Worm (Caenorhabditis elegans) whole organism, L3 larva: ENCODE data around the gene acl-4.

Source experiments
- R02D3.7 ChIP-seq: fragments of 150-350 bp; optimal IDR thresholded peaks from 2 replicates; lab custom pipeline; 2014; ENCODE audit warnings: missing biosample characterization, missing genetic modification characterization
- ZK546.5 ChIP-seq: sonication (generic microtip); optimal IDR thresholded peaks from 2 replicates; lab custom pipeline; 2017; ENCODE audit warnings: missing biosample characterization, missing genetic modification characterization
- aly-2 ChIP-seq: fragments of 150-350 bp; optimal IDR thresholded peaks from 2 replicates; lab custom pipeline; 2014; ENCODE audit warnings: missing biosample characterization, missing genetic modification characterization
- ama-1 ChIP-seq: fragments of 150-350 bp; optimal IDR thresholded peaks from 2 replicates; lab custom pipeline; 2018
- ceh-16 ChIP-seq: sonication (generic microtip); optimal IDR thresholded peaks from 2 replicates; lab custom pipeline; 2017; ENCODE audit warnings: missing biosample characterization, missing genetic modification characterization
- ceh-28 ChIP-seq: fragments of 150-350 bp; optimal IDR thresholded peaks from 2 replicates; lab custom pipeline; 2014; ENCODE audit warnings: missing biosample characterization, missing genetic modification reagents, missing genetic modification characterization
- ceh-9 ChIP-seq: sonication (generic microtip); optimal IDR thresholded peaks from 2 replicates; lab custom pipeline; 2018; ENCODE audit warnings: missing biosample characterization, missing genetic modification characterization
- daf-12 ChIP-seq: fragments of 150-350 bp; optimal IDR thresholded peaks from 2 replicates; lab custom pipeline; 2014; ENCODE audit warnings: missing biosample characterization, missing genetic modification reagents, missing genetic modification characterization
- egl-27 ChIP-seq: sonication (generic microtip); optimal IDR thresholded peaks from 4 replicates; lab custom pipeline; 2017; ENCODE audit warnings: missing biosample characterization, missing genetic modification reagents, missing genetic modification characterization
- egl-5 ChIP-seq: fragments of 150-350 bp; optimal IDR thresholded peaks from 2 replicates; lab custom pipeline; 2017; ENCODE audit warnings: missing biosample characterization, missing genetic modification reagents, missing genetic modification characterization, inconsistent platforms
- elt-2 ChIP-seq: sonication (generic microtip); optimal IDR thresholded peaks from 2 replicates; lab custom pipeline; 2016; ENCODE audit warnings: missing genetic modification reagents, mild to moderate bottlenecking, missing genetic modification characterization, missing compliant biosample characterization
- elt-3 ChIP-seq, 3 experiments: fragments of 150-350 bp in 1 of 3; sonication (generic microtip) in 2 of 3; optimal IDR thresholded peaks; 2 replicates in 2 of 3; 4 replicates in 1 of 3; lab custom pipeline; 2014 to 2017; ENCODE audit warnings: missing biosample characterization in 3 of 3, missing genetic modification characterization in 3 of 3
- eor-1 ChIP-seq, 2 experiments: fragments of 150-350 bp; optimal IDR thresholded peaks; 2 replicates each; lab custom pipeline; 2014 to 2018; ENCODE audit warnings: missing biosample characterization in 2 of 2, missing genetic modification characterization in 2 of 2
- fkh-2 ChIP-seq: fragments of 150-350 bp; optimal IDR thresholded peaks from 2 replicates; lab custom pipeline; 2014; ENCODE audit warnings: missing biosample characterization, missing genetic modification reagents, missing genetic modification characterization
- fos-1 ChIP-seq: fragments of 150-350 bp; optimal IDR thresholded peaks from 2 replicates; lab custom pipeline; 2014; ENCODE audit warnings: missing biosample characterization, missing genetic modification characterization
- jun-1 ChIP-seq: fragments of 150-350 bp; optimal IDR thresholded peaks from 2 replicates; lab custom pipeline; 2014; ENCODE audit warnings: missing biosample characterization, missing genetic modification reagents, missing genetic modification characterization
- lin-39 ChIP-seq: fragments of 150-350 bp; optimal IDR thresholded peaks from 2 replicates; lab custom pipeline; 2018; ENCODE audit warnings: missing biosample characterization, missing genetic modification reagents, missing genetic modification characterization
- nhr-11 ChIP-seq: fragments of 150-350 bp; optimal IDR thresholded peaks from 2 replicates; lab custom pipeline; 2014; ENCODE audit warnings: missing biosample characterization, missing genetic modification characterization
- nhr-12 ChIP-seq: fragments of 150-350 bp; optimal IDR thresholded peaks from 2 replicates; lab custom pipeline; 2014; ENCODE audit warnings: missing biosample characterization, missing genetic modification characterization
- nhr-23 ChIP-seq: fragments of 150-350 bp; optimal IDR thresholded peaks from 2 replicates; lab custom pipeline; 2014; ENCODE audit warnings: missing biosample characterization, missing genetic modification reagents, missing genetic modification characterization
- nhr-237 ChIP-seq: fragments of 150-350 bp; optimal IDR thresholded peaks from 2 replicates; lab custom pipeline; 2014; ENCODE audit warnings: missing biosample characterization, missing genetic modification characterization
- nhr-25 ChIP-seq: sonication (generic microtip); optimal IDR thresholded peaks from 2 replicates; lab custom pipeline; 2017; ENCODE audit warnings: missing biosample characterization, missing genetic modification characterization
- nhr-43 ChIP-seq: sonication (generic microtip); optimal IDR thresholded peaks from 2 replicates; lab custom pipeline; 2016; ENCODE audit warnings: mild to moderate bottlenecking, missing genetic modification characterization, missing compliant biosample characterization; ENCODE audit not compliant: poor library complexity, severe bottlenecking
- nhr-67 ChIP-seq: fragments of 150-350 bp; optimal IDR thresholded peaks from 2 replicates; lab custom pipeline; 2014; ENCODE audit warnings: missing biosample characterization, missing genetic modification characterization
- nhr-76 ChIP-seq: fragments of 150-350 bp; sonication (generic microtip); optimal IDR thresholded peaks from 5 replicates; lab custom pipeline; 2014; ENCODE audit warnings: missing biosample characterization, missing genetic modification characterization
- nhr-77 ChIP-seq: fragments of 150-350 bp; optimal IDR thresholded peaks from 2 replicates; lab custom pipeline; 2014; ENCODE audit warnings: missing biosample characterization, missing genetic modification characterization
- pha-4 ChIP-seq: fragments of 150-350 bp; optimal IDR thresholded peaks from 2 replicates; lab custom pipeline; 2014; ENCODE audit warnings: missing biosample characterization, missing genetic modification reagents, missing genetic modification characterization
- pqm-1 ChIP-seq: fragments of 150-350 bp; optimal IDR thresholded peaks from 2 replicates; lab custom pipeline; 2017; ENCODE audit warnings: missing biosample characterization, missing genetic modification characterization, inconsistent platforms
- sea-2 ChIP-seq: fragments of 150-350 bp; sonication (generic microtip); optimal IDR thresholded peaks from 4 replicates; lab custom pipeline; 2014; ENCODE audit warnings: missing biosample characterization, missing genetic modification reagents, missing genetic modification characterization
- skn-1 ChIP-seq: fragments of 150-350 bp; optimal IDR thresholded peaks from 2 replicates; lab custom pipeline; 2014; ENCODE audit warnings: missing biosample characterization, missing genetic modification characterization
- unc-62 ChIP-seq: fragments of 150-350 bp; sonication (generic microtip); optimal IDR thresholded peaks from 4 replicates; lab custom pipeline; 2014; ENCODE audit warnings: missing biosample characterization, missing genetic modification reagents, missing genetic modification characterization
- ztf-4 ChIP-seq: fragments of 150-350 bp; optimal IDR thresholded peaks from 2 replicates; lab custom pipeline; 2014; ENCODE audit warnings: missing biosample characterization, missing genetic modification characterization

acl-4 gene

ce11 chrX:2070418-2070996 lies at the start of gene acl-4:
acl-4 (minus strand) TSS chrX:2070444.
- TF ChIP-seq ceh-16: no peak
- no peak for TF ChIP-seq egl-27 (tag; lab: Kevin White, UChicago)
- peak; percentile 16 for TF ChIP-seq jun-1 (tag; lab: Kevin White, UChicago)
- peak; percentile 9 for TF ChIP-seq elt-2

ce11 chrX:2118162-2118561 lies 47.9 kb upstream of the acl-4 start, which contains the start of gene swip-10:
swip-10 (minus strand) TSS chrX:2118262.
- no peak for TF ChIP-seq skn-1
- TF ChIP-seq ceh-28: no peak
- no peak for TF ChIP-seq ceh-9
- TF ChIP-seq egl-5: no peak
- no peak for TF ChIP-seq sea-2 (GFP tag; lab: Kevin White, UChicago)
- no peak for TF ChIP-seq nhr-77 (tag; lab: Kevin White, UChicago)
- TF ChIP-seq ceh-16: no peak

- TF ChIP-seq fos-1 (tag; lab: Kevin White, UChicago): no peak
- TF ChIP-seq fkh-2 (tag; lab: Kevin White, UChicago): no peak
- peak; percentile 51 for TF ChIP-seq nhr-23 (tag; lab: Kevin White, UChicago)
- peak; percentile 66 for TF ChIP-seq nhr-25 (tag; lab: Kevin White, UChicago)
- no peak for TF ChIP-seq eor-1 (tag; optimal IDR thresholded peaks at IDR 0.05; lab: Kevin White, UChicago)
- TF ChIP-seq ama-1 (lab: Kevin White, UChicago): peak; percentile 5
- TF ChIP-seq aly-2: no peak
- TF ChIP-seq egl-5: no peak
- TF ChIP-seq nhr-43 (tag; lab: Kevin White, UChicago): peak; percentile 42
- TF ChIP-seq elt-3 (tag; optimal IDR thresholded peaks at IDR 0.05; lab: Kevin White, UChicago): peak in 1 of 3 experiments; percentile 11
- no peak for TF ChIP-seq nhr-237
- no peak for TF ChIP-seq ztf-4
Measured at ce11 chrX:2116304-2116867, 46.1 kb upstream of the acl-4 start.

ce11 chrX:2114171-2114570 lies 43.9 kb upstream of the acl-4 start:
- no peak for TF ChIP-seq nhr-77 (tag; lab: Kevin White, UChicago)
- TF ChIP-seq unc-62 (GFP tag; lab: Kevin White, UChicago): no peak
- TF ChIP-seq lin-39 (tag; lab: Kevin White, UChicago): no peak
- no peak for TF ChIP-seq R02D3.7 (tag; lab: Kevin White, UChicago)
- no peak for TF ChIP-seq skn-1
- no peak for TF ChIP-seq egl-27 (tag; lab: Kevin White, UChicago)
- no peak for TF ChIP-seq jun-1 (tag; lab: Kevin White, UChicago)
- no peak for TF ChIP-seq nhr-67
- TF ChIP-seq pqm-1: no peak
- TF ChIP-seq nhr-11 (tag; lab: Kevin White, UChicago): no peak
- no peak for TF ChIP-seq nhr-237
- TF ChIP-seq nhr-12 (tag; lab: Kevin White, UChicago): no peak
- TF ChIP-seq ztf-4: no peak
- no peak for TF ChIP-seq nhr-76

DNA sequence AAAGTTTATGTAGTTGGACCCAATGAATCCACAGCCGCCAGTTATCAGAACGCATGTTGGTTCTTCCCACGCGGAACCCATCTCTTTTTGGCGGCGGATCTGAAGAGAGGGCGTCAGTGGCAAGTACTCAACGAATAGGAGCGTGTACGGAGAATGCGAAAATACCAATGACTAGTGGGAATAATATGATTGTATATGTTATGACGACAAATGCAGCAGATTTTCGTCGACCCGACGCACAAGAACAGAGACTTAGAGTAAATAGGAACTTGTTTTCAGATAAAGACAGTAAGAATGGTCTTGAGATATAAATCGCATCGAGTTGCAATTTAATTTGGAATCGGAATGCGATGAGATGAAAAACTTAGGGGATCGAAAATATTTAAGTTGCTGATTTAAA lies 42.8 kb upstream of the acl-4 start, which contains the start of gene bus-5:
TSS of gene bus-5 (minus strand) at position 101 of the 400 bp plus-strand sequence.
- TF ChIP-seq nhr-25 (tag; lab: Kevin White, UChicago) (no peak), unc-62 (GFP tag; lab: Kevin White, UChicago) (no peak), pha-4 (tag; lab: Kevin White, UChicago) (no peak), fos-1 (tag; lab: Kevin White, UChicago) (no peak), eor-1 (tag; optimal IDR thresholded peaks at IDR 0.05; lab: Kevin White, UChicago) (no peak), sea-2 (GFP tag; lab: Kevin White, UChicago) (no peak), nhr-11 (tag; lab: Kevin White, UChicago) (no peak), ztf-4 (no peak), R02D3.7 (tag; lab: Kevin White, UChicago) (no peak), jun-1 (tag; lab: Kevin White, UChicago) (no peak), nhr-23 (tag; lab: Kevin White, UChicago) (no peak), ZK546.5 (no peak), daf-12 (tag; lab: Kevin White, UChicago) (no peak), aly-2 (no peak)
